Worm (Caenorhabditis elegans): ENCODE data around the gene ubc-26.

DNA sequence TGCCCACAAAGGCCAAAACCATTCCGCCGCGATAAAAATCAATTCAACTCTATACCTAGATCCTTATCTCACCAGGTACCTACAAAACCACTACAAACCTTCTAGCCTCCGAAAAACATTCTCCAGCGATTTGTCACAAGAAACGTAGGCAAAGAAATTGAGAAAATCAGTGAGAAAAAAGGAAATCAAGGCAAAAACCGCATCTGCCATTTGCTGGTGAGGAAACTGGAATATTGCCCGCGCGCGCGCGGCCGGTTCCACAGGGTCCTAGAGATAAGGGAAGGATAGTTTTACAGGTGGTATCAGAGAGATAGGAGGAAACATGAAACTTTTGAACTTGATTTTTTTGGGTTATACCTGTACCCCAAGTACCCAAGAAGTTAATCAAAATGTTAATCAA, 42.6 kb downstream of the ubc-26 start:
- TF ChIP-seq ztf-11 (tag; optimal IDR thresholded peaks at IDR 0.05) (no peak), aly-2 (tag; optimal IDR thresholded peaks at IDR 0.05) (no peak), lin-39 (tag; optimal IDR thresholded peaks at IDR 0.05) (no peak), unc-62 (GFP tag; optimal IDR thresholded peaks at IDR 0.05) (no peak), R02D3.7 (tag; optimal IDR thresholded peaks at IDR 0.05) (no peak), lsy-2 (tag; optimal IDR thresholded peaks at IDR 0.05) (no peak), nhr-237 (tag; optimal IDR thresholded peaks at IDR 0.05) (no peak), ceh-82 (tag; optimal IDR thresholded peaks at IDR 0.05) (no peak), lin-11 (tag; optimal IDR thresholded peaks at IDR 0.05) (no peak), unc-39 (tag; optimal IDR thresholded peaks at IDR 0.05) (no peak), nhr-129 (tag; optimal IDR thresholded peaks at IDR 0.05) (no peak)

Data from whole organism, L2 larva.